Worm (Caenorhabditis elegans): ENCODE data around the gene Y59H11AM.1.

- no peak for TF ChIP-seq ztf-29 (GFP tag; IDR thresholded peaks at IDR 0.05)
- no peak for TF ChIP-seq flt-1 (GFP tag; IDR thresholded peaks at IDR 0.05)
- no peak for TF ChIP-seq cog-1 (tag; optimal IDR thresholded peaks at IDR 0.05)
- no peak for TF ChIP-seq klf-2 (GFP tag; conservative IDR thresholded peaks at IDR 0.05)
- TF ChIP-seq T22C8.4 (GFP tag; IDR thresholded peaks at IDR 0.05): no peak
- TF ChIP-seq ztf-23 (GFP tag; IDR thresholded peaks at IDR 0.05): no peak
- TF ChIP-seq tab-1 (GFP tag; IDR thresholded peaks at IDR 0.05): no peak
Observed at ce11 chrIV:8526579-8526978, 44.7 kb upstream of the Y59H11AM.1 start.
